Fruit fly (Drosophila melanogaster) whole organism, pupa: ENCODE data around the gene hdm.

Source experiments
- CG10348 ChIP-seq: fragments of 200-800 bp; sonication (Bioruptor generic); IDR thresholded peaks from 2 replicates; pipeline ENCODE4 v1.3.6; 2022; ENCODE audit warnings: missing biosample characterization, missing genetic modification characterization
- CG9948 ChIP-seq: fragments of 200-800 bp; sonication (Bioruptor generic); optimal IDR thresholded peaks from 2 replicates; lab custom pipeline; 2018; ENCODE audit warnings: missing biosample characterization, mild to moderate bottlenecking, missing genetic modification characterization, moderate library complexity
- D1 ChIP-seq: fragments of 200-800 bp; sonication (Bioruptor generic); optimal IDR thresholded peaks from 2 replicates; lab custom pipeline; 2018; ENCODE audit warnings: missing biosample characterization, mild to moderate bottlenecking, missing genetic modification characterization, moderate library complexity
- Ets98B ChIP-seq: fragments of 200-800 bp; sonication (Bioruptor generic); IDR thresholded peaks from 2 replicates; pipeline ENCODE4 v1.3.6; 2022; ENCODE audit warnings: missing biosample characterization, missing genetic modification characterization
- rn ChIP-seq: fragments of 200-800 bp; sonication (Bioruptor generic); IDR thresholded peaks from 2 replicates; pipeline ENCODE4 v1.3.6; 2022; ENCODE audit warnings: missing biosample characterization, missing genetic modification characterization

dm6 chrX:7968215-7968799, 48.4 kb upstream of the hdm start, which contains the start of gene sws:
- no peak for TF ChIP-seq D1 (tag; lab: Kevin White, UChicago)
- TF ChIP-seq CG10348 (GFP tag; lab: Robert Waterston, UW): no peak
- peak; percentile 32 for TF ChIP-seq CG9948
- no peak for TF ChIP-seq rn (GFP tag; lab: Robert Waterston, UW)
- TF ChIP-seq Ets98B (GFP tag; lab: Robert Waterston, UW): no peak
